Worm (Caenorhabditis elegans) whole organism, early embryonic: ENCODE results near the gene hrg-4.

Experiments used
- ets-7 ChIP-seq: sonication (generic microtip); optimal IDR thresholded peaks from 2 replicates; lab custom pipeline; 2016; ENCODE audit warnings: missing genotype, missing genetic modification characterization, missing compliant biosample characterization
- scrt-1 ChIP-seq: fragments of 200-800 bp; sonication (Bioruptor generic); IDR thresholded peaks from 2 replicates; pipeline ENCODE4 v1.3.6; 2022; ENCODE audit warnings: missing genetic modification characterization, missing compliant biosample characterization

DNA sequence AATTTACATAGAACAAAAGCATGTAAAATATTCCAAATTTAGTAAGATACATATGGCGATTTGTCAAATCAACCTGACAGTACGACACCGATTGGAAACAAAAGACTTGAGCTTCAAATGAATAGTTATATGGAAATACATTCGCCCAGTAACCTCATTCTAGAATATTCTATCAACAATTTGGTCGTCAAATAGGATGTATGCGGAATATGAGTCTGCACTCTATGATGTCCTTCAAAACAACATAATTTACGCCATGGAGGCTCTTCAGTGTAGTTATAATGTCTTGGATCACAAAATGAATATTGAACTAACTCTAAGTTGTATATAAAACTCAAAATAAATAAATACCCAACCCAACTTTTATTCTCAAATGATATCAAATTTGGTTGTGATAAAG is 4.1 kb downstream of the hrg-4 start:
- TF ChIP-seq ets-7 (tag; lab: Kevin White, UChicago) (no peak), scrt-1 (GFP tag; lab: Robert Waterston, UW) (no peak)
